In genomic region chrX:9192429-9192828, dm6 we compare ENCODE assay signal across 3 fruit fly cellular contexts.
TF ChIP-seq lines count a peak whose summit lies in the region.

Gene CG12056, plus strand, starts transcription at chrX:9192669.

- no peak for TF ChIP-seq CTCF in whole organism, embryonic (GFP tag; optimal IDR thresholded peaks at IDR 0.05; lab: Kevin White, UChicago)

TF ChIP-seq in whole organism, adult, 20 proteins besides CTCF, POLR2A, EP300 and RAD21:
- no peak for TF ChIP-seq Clk (GFP tag; optimal IDR thresholded peaks at IDR 0.05; lab: Kevin White, UChicago)
- no peak for TF ChIP-seq CG5204 (GFP tag; optimal IDR thresholded peaks at IDR 0.05; lab: Kevin White, UChicago)
- TF ChIP-seq CG7045 (GFP tag; optimal IDR thresholded peaks at IDR 0.05; lab: Kevin White, UChicago) = no peak
- TF ChIP-seq Mnt (GFP tag; optimal IDR thresholded peaks at IDR 0.05; lab: Kevin White, UChicago) = no peak
- TF ChIP-seq bab1 (GFP tag; optimal IDR thresholded peaks at IDR 0.05; lab: Kevin White, UChicago) = peak; percentile 35
- TF ChIP-seq cic (GFP tag; optimal IDR thresholded peaks at IDR 0.05; lab: Kevin White, UChicago) = no peak
- TF ChIP-seq Crg-1 (GFP tag; optimal IDR thresholded peaks at IDR 0.05; lab: Kevin White, UChicago) = no peak

TF ChIP-seq in whole organism, embryonic, 481 proteins besides CTCF, POLR2A, EP300 and RAD21:
- TF ChIP-seq Dbx (GFP tag; IDR thresholded peaks at IDR 0.05; lab: Robert Waterston, UW) (no peak), Ets65A (GFP tag; lab: Kevin White, UChicago) (peak; percentile 20), Atf3 (GFP tag; optimal IDR thresholded peaks at IDR 0.05; lab: Kevin White, UChicago) (no peak), psq (GFP tag; optimal IDR thresholded peaks at IDR 0.05; lab: Kevin White, UChicago) (no peak), Dp (GFP tag; optimal IDR thresholded peaks at IDR 0.05; lab: Kevin White, UChicago) (peak; percentile 56), CG10979 (tag; optimal IDR thresholded peaks at IDR 0.05; lab: Kevin White, UChicago) (no peak), CG10274 (GFP tag; optimal IDR thresholded peaks at IDR 0.05; lab: Kevin White, UChicago) (no peak), CG5953 (GFP tag; IDR thresholded peaks at IDR 0.05; lab: Robert Waterston, UW) (no peak), CG18011 (GFP tag; optimal IDR thresholded peaks at IDR 0.05; lab: Kevin White, UChicago) (no peak), Hand (GFP tag; optimal IDR thresholded peaks at IDR 0.05; lab: Kevin White, UChicago) (no peak), row (GFP tag; IDR thresholded peaks at IDR 0.05; lab: Robert Waterston, UW) (peak; percentile 12; the same call in 1 of the 3 replicates), grau (tag; optimal IDR thresholded peaks at IDR 0.05; lab: Kevin White, UChicago) (peak; percentile 22), CG17186 (GFP tag; optimal IDR thresholded peaks at IDR 0.05; lab: Kevin White, UChicago) (peak; percentile 91), CG8290 (GFP tag; optimal IDR thresholded peaks at IDR 0.05; lab: Kevin White, UChicago) (no peak), CG8290 (tag; optimal IDR thresholded peaks at IDR 0.05; lab: Kevin White, UChicago) (no peak), MESR4 (GFP tag; optimal IDR thresholded peaks at IDR 0.05; lab: Kevin White, UChicago) (peak; percentile 31), CG5180 (GFP tag; optimal IDR thresholded peaks at IDR 0.05; lab: Kevin White, UChicago) (no peak), CG1233 (GFP tag; optimal IDR thresholded peaks at IDR 0.05; lab: Kevin White, UChicago) (no peak), CG8944 (GFP tag; optimal IDR thresholded peaks at IDR 0.05; lab: Kevin White, UChicago) (no peak), E2f2 (GFP tag; IDR thresholded peaks at IDR 0.05; lab: Robert Waterston, UW) (peak; percentile 61), MBD-R2 (GFP tag; IDR thresholded peaks at IDR 0.05; lab: Robert Waterston, UW) (peak; percentile 55), ranshi (GFP tag; IDR thresholded peaks at IDR 0.05; lab: Robert Waterston, UW) (peak; percentile 57; the same call in 1 of the 2 replicates), CG2129 (GFP tag; IDR thresholded peaks at IDR 0.05; lab: Robert Waterston, UW; ENCODE audit: partially characterized antibody) (no peak), Myb (GFP tag; optimal IDR thresholded peaks at IDR 0.05; lab: Kevin White, UChicago) (peak; percentile 62), CG13296 (GFP tag; optimal IDR thresholded peaks at IDR 0.05; lab: Kevin White, UChicago) (no peak), CG15514 (GFP tag; optimal IDR thresholded peaks at IDR 0.05; lab: Kevin White, UChicago) (peak; percentile 98), so (GFP tag; IDR thresholded peaks at IDR 0.05; lab: Robert Waterston, UW) (no peak), pzg (GFP tag; optimal IDR thresholded peaks at IDR 0.05; lab: Kevin White, UChicago) (peak; percentile 23), CG11398 (GFP tag; optimal IDR thresholded peaks at IDR 0.05; lab: Kevin White, UChicago) (no peak), chm (GFP tag; IDR thresholded peaks at IDR 0.05; lab: Robert Waterston, UW) (no peak), Eip74EF (GFP tag; optimal IDR thresholded peaks at IDR 0.05; lab: Kevin White, UChicago) (no peak)

TF ChIP-seq in whole organism, prepupa, 60 proteins besides CTCF, POLR2A, EP300 and RAD21:
- TF ChIP-seq acj6 (GFP tag; optimal IDR thresholded peaks at IDR 0.05; lab: Kevin White, UChicago) (no peak), Eip78C (GFP tag; lab: Kevin White, UChicago) (peak; percentile 9)
